Fruit fly (Drosophila melanogaster) whole organism, embryonic: Measurements from ENCODE around the gene CG18258.
A peak's percentile ranks its signal among the peaks of the same experiment; 100 is the strongest.

Experiments used
- Asciz ChIP-seq: fragments of 200-800 bp; sonication (Bioruptor generic); optimal IDR thresholded peaks from 2 replicates; lab custom pipeline; 2017; ENCODE audit warnings: missing biosample characterization, mild to moderate bottlenecking, missing genetic modification characterization, missing genetic modification reagents
- CG10147 ChIP-seq: fragments of 200-800 bp; sonication (Bioruptor generic); optimal IDR thresholded peaks from 2 replicates; lab custom pipeline; 2019; ENCODE audit warnings: missing biosample characterization, mild to moderate bottlenecking, missing genetic modification characterization, moderate library complexity
- CG10959 ChIP-seq: fragments of 200-800 bp; sonication (Bioruptor generic); IDR thresholded peaks from 2 replicates; pipeline ENCODE4 v1.3.6; 2022; ENCODE audit warnings: missing biosample characterization, missing genetic modification characterization
- CG11085 ChIP-seq: fragments of 200-800 bp; sonication (Bioruptor generic); IDR thresholded peaks from 2 replicates; pipeline ENCODE4 v1.3.6; 2022; ENCODE audit warnings: missing biosample characterization, missing genetic modification characterization
- CG11247 ChIP-seq: fragments of 200-800 bp; sonication (Bioruptor generic); IDR thresholded peaks from 2 replicates; pipeline ENCODE4 v1.3.6; 2022; ENCODE audit warnings: missing biosample characterization, missing genetic modification characterization
- CG11504 ChIP-seq: fragments of 200-800 bp; sonication (Bioruptor generic); optimal IDR thresholded peaks from 3 replicates; lab custom pipeline; 2019; ENCODE audit warnings: missing biosample characterization, mild to moderate bottlenecking, missing genetic modification characterization, moderate library complexity
- CG12391 ChIP-seq: fragments of 200-800 bp; sonication (Bioruptor generic); optimal IDR thresholded peaks from 3 replicates; lab custom pipeline; 2018; ENCODE audit warnings: missing biosample characterization, mild to moderate bottlenecking, missing genetic modification characterization, moderate library complexity
- CG13296 ChIP-seq: fragments of 200-800 bp; sonication (Bioruptor generic); optimal IDR thresholded peaks from 3 replicates; lab custom pipeline; 2018; ENCODE audit warnings: missing biosample characterization, mild to moderate bottlenecking, missing genetic modification characterization
- CG14667 ChIP-seq: fragments of 200-800 bp; sonication (Bioruptor generic); IDR thresholded peaks from 2 replicates; pipeline ENCODE4 v1.3.6; 2022; ENCODE audit warnings: missing biosample characterization, missing genetic modification characterization
- CG15011 ChIP-seq: fragments of 200-800 bp; sonication (Bioruptor generic); optimal IDR thresholded peaks from 3 replicates; lab custom pipeline; 2018; ENCODE audit warnings: missing biosample characterization, mild to moderate bottlenecking, missing genetic modification characterization
- CG15269 ChIP-seq: fragments of 200-800 bp; sonication (Bioruptor generic); optimal IDR thresholded peaks from 2 replicates; lab custom pipeline; 2018; ENCODE audit warnings: missing biosample characterization, mild to moderate bottlenecking, missing genetic modification characterization, moderate library complexity
- CG15514 ChIP-seq: fragments of 200-800 bp; sonication (Bioruptor generic); optimal IDR thresholded peaks from 3 replicates; lab custom pipeline; 2017; ENCODE audit warnings: missing biosample characterization, missing genetic modification characterization, mild to moderate bottlenecking, moderate library complexity, missing genetic modification reagents
- CG17328 ChIP-seq: fragments of 200-800 bp; sonication (Bioruptor generic); IDR thresholded peaks from 2 replicates; pipeline ENCODE4 v1.3.6; 2022; ENCODE audit warnings: missing biosample characterization, missing genetic modification characterization
- CG17829 ChIP-seq: fragments of 200-800 bp; optimal IDR thresholded peaks from 2 replicates; lab custom pipeline; 2019; ENCODE audit warnings: missing biosample characterization, mild to moderate bottlenecking, missing genetic modification characterization, moderate library complexity
- CG18011 ChIP-seq: fragments of 200-800 bp; sonication (Bioruptor generic); optimal IDR thresholded peaks from 2 replicates; lab custom pipeline; 2017; ENCODE audit warnings: missing biosample characterization, missing genetic modification characterization, mild to moderate bottlenecking, moderate library complexity, missing genotype
- CG18262 ChIP-seq: fragments of 200-800 bp; optimal IDR thresholded peaks from 3 replicates; lab custom pipeline; 2019; ENCODE audit warnings: missing biosample characterization, mild to moderate bottlenecking, missing genetic modification characterization, moderate library complexity
- CG2120 ChIP-seq: fragments of 200-800 bp; sonication (Bioruptor generic); optimal IDR thresholded peaks from 3 replicates; lab custom pipeline; 2016; ENCODE audit warnings: missing biosample characterization, missing genetic modification characterization
- CG2889 ChIP-seq: fragments of 200-800 bp; sonication (Bioruptor generic); IDR thresholded peaks from 3 replicates; pipeline ENCODE4 v1.3.6; 2022; ENCODE audit warnings: missing biosample characterization, missing genetic modification characterization
- CG34422 ChIP-seq: fragments of 200-800 bp; sonication (Bioruptor generic); IDR thresholded peaks from 3 replicates; pipeline ENCODE4 v1.3.6; 2022; ENCODE audit warnings: missing biosample characterization, missing genetic modification characterization
- CG6765 ChIP-seq: fragments of 200-800 bp; sonication (Bioruptor generic); optimal IDR thresholded peaks from 3 replicates; lab custom pipeline; 2017; ENCODE audit warnings: missing biosample characterization, mild to moderate bottlenecking, missing genetic modification characterization
- CG7556 ChIP-seq: fragments of 200-800 bp; sonication (Bioruptor generic); optimal IDR thresholded peaks from 2 replicates; lab custom pipeline; 2017; ENCODE audit warnings: missing biosample characterization, mild to moderate bottlenecking, missing genetic modification characterization
- CG7839 ChIP-seq: fragments of 200-800 bp; sonication (Bioruptor generic); optimal IDR thresholded peaks from 3 replicates; lab custom pipeline; 2018; ENCODE audit warnings: missing biosample characterization, mild to moderate bottlenecking, missing genetic modification characterization, moderate library complexity
- CG8765 ChIP-seq: fragments of 200-800 bp; sonication (Bioruptor generic); IDR thresholded peaks from 2 replicates; pipeline ENCODE4 v1.3.6; 2022; ENCODE audit warnings: missing biosample characterization, missing genetic modification characterization
- CG9609 ChIP-seq: fragments of 200-800 bp; sonication (Bioruptor generic); optimal IDR thresholded peaks from 3 replicates; lab custom pipeline; 2016; ENCODE audit warnings: missing biosample characterization, missing genetic modification characterization
- Dbx ChIP-seq: fragments of 200-800 bp; sonication (Bioruptor generic); IDR thresholded peaks from 3 replicates; pipeline ENCODE4 v1.3.6; 2022; ENCODE audit warnings: missing biosample characterization, missing genetic modification characterization
- Dip2 ChIP-seq: fragments of 200-800 bp; sonication (Bioruptor generic); IDR thresholded peaks from 2 replicates; pipeline ENCODE4 v1.3.6; 2022; ENCODE audit warnings: missing biosample characterization, missing genetic modification characterization
- E2f1 ChIP-seq: fragments of 200-800 bp; sonication (Bioruptor generic); IDR thresholded peaks from 2 replicates; pipeline ENCODE4 v1.3.6; 2022; ENCODE audit warnings: missing biosample characterization, missing genetic modification characterization
- E2f2 ChIP-seq: fragments of 200-800 bp; sonication (Bioruptor generic); IDR thresholded peaks from 2 replicates; pipeline ENCODE4 v1.3.6; 2022; ENCODE audit warnings: missing biosample characterization, missing genetic modification characterization
- PHDP ChIP-seq: fragments of 200-800 bp; sonication (Bioruptor generic); optimal IDR thresholded peaks from 3 replicates; lab custom pipeline; 2018; ENCODE audit warnings: missing biosample characterization, mild to moderate bottlenecking, missing genetic modification characterization, moderate library complexity
- Rfx ChIP-seq: fragments of 200-800 bp; sonication (Bioruptor generic); IDR thresholded peaks from 2 replicates; pipeline ENCODE4 v1.3.6; 2022; ENCODE audit warnings: missing biosample characterization, missing genetic modification characterization
- Trl ChIP-seq, 3 experiments: fragments of >200 bp in 2 of 3; fragments of 200-800 bp in 1 of 3; sonication (Bioruptor generic) in 1 of 3; optimal IDR thresholded peaks; 2 replicates in 1 of 3; 3 replicates in 2 of 3; lab custom pipeline; 2016 to 2017; ENCODE audit warnings: missing biosample characterization in 1 of 3, missing genetic modification characterization in 1 of 3
- ato ChIP-seq: fragments of 200-800 bp; sonication (Bioruptor generic); IDR thresholded peaks from 2 replicates; pipeline ENCODE4 v1.3.6; 2022; ENCODE audit warnings: missing biosample characterization, missing genetic modification characterization; ENCODE audit not compliant: partially characterized antibody
- caup ChIP-seq: fragments of 200-800 bp; sonication (Bioruptor generic); optimal IDR thresholded peaks from 3 replicates; lab custom pipeline; 2017; ENCODE audit warnings: missing biosample characterization, mild to moderate bottlenecking, missing genetic modification characterization, moderate library complexity; ENCODE audit not compliant: severe bottlenecking
- cg ChIP-seq: fragments of 200-800 bp; sonication (Bioruptor generic); optimal IDR thresholded peaks from 3 replicates; lab custom pipeline; 2019; ENCODE audit warnings: missing biosample characterization, mild to moderate bottlenecking, missing genetic modification characterization, moderate library complexity
- cwo ChIP-seq: fragments of 200-800 bp; sonication (Bioruptor generic); optimal IDR thresholded peaks from 3 replicates; lab custom pipeline; 2017; ENCODE audit warnings: missing biosample characterization, missing genetic modification characterization, mild to moderate bottlenecking, moderate library complexity, missing genetic modification reagents
- dati ChIP-seq: fragments of 200-800 bp; sonication (Bioruptor generic); IDR thresholded peaks from 2 replicates; pipeline ENCODE4 v1.3.6; 2022; ENCODE audit warnings: missing biosample characterization, missing genetic modification characterization
- dysf ChIP-seq: fragments of 200-800 bp; sonication (Bioruptor generic); IDR thresholded peaks from 3 replicates; pipeline ENCODE4 v1.3.6; 2022; ENCODE audit warnings: missing biosample characterization, missing genetic modification characterization
- gem ChIP-seq: fragments of 200-800 bp; sonication (Bioruptor generic); optimal IDR thresholded peaks from 2 replicates; lab custom pipeline; 2019; ENCODE audit warnings: missing biosample characterization, mild to moderate bottlenecking, missing genetic modification characterization, moderate library complexity
- ind ChIP-seq: fragments of 200-800 bp; sonication (Bioruptor generic); optimal IDR thresholded peaks from 3 replicates; lab custom pipeline; 2016; ENCODE audit warnings: missing biosample characterization, missing genetic modification characterization
- inv ChIP-seq: fragments of 200-800 bp; sonication (Bioruptor generic); IDR thresholded peaks from 2 replicates; pipeline ENCODE4 v1.3.6; 2022; ENCODE audit warnings: missing biosample characterization, missing genetic modification characterization; ENCODE audit not compliant: partially characterized antibody
- pan ChIP-seq, 4 experiments: fragments of >200 bp in 3 of 4; fragments of 200-800 bp in 1 of 4; sonication (Bioruptor generic) in 1 of 4; optimal IDR thresholded peaks in 3 of 4; IDR thresholded peaks in 1 of 4; 2 replicates each; pipeline versions ENCODE4 v1.3.6 to Lab custom; 2017 to 2022; ENCODE audit warnings: missing biosample characterization in 2 of 4, missing genetic modification characterization in 2 of 4, mixed read lengths in 1 of 4
- repo ChIP-seq: fragments of 200-800 bp; sonication (Bioruptor generic); optimal IDR thresholded peaks from 2 replicates; lab custom pipeline; 2016; ENCODE audit warnings: missing biosample characterization, missing genetic modification characterization
- sd ChIP-seq: fragments of 200-800 bp; sonication (Bioruptor generic); optimal IDR thresholded peaks from 3 replicates; lab custom pipeline; 2018; ENCODE audit warnings: missing biosample characterization, mild to moderate bottlenecking, missing genetic modification characterization, moderate library complexity
- so ChIP-seq: fragments of 200-800 bp; sonication (Bioruptor generic); IDR thresholded peaks from 3 replicates; pipeline ENCODE4 v1.3.6; 2022; ENCODE audit warnings: missing biosample characterization, missing genetic modification characterization
- sqz ChIP-seq: fragments of 200-800 bp; sonication (Bioruptor generic); optimal IDR thresholded peaks from 3 replicates; lab custom pipeline; 2018; ENCODE audit warnings: missing biosample characterization, mild to moderate bottlenecking, missing genetic modification characterization
- stwl ChIP-seq: fragments of 200-800 bp; sonication (Bioruptor generic); optimal IDR thresholded peaks from 3 replicates; lab custom pipeline; 2018; ENCODE audit warnings: missing biosample characterization, mild to moderate bottlenecking, missing genetic modification characterization, moderate library complexity
- unc-4 ChIP-seq: fragments of 200-800 bp; sonication (Bioruptor generic); IDR thresholded peaks from 2 replicates; pipeline ENCODE4 v1.3.6; 2022; ENCODE audit warnings: missing biosample characterization, missing genetic modification characterization; ENCODE audit not compliant: partially characterized antibody
- unpg ChIP-seq: fragments of 200-800 bp; sonication (Bioruptor generic); optimal IDR thresholded peaks from 3 replicates; lab custom pipeline; 2018; ENCODE audit warnings: missing biosample characterization, mild to moderate bottlenecking, missing genetic modification characterization, moderate library complexity

Gene CG18258

dm6 chrX:17170484-17170944 lies 41.6 kb upstream of the CG18258 start (continued):
- TF ChIP-seq CG18262 (tag; lab: Kevin White, UChicago) (peak; percentile 23), CG17328 (GFP tag; lab: Robert Waterston, UW) (peak; percentile 54; the same call in 1 of the 2 replicates), ato (GFP tag; lab: Robert Waterston, UW) (no peak), CG8765 (GFP tag; lab: Robert Waterston, UW) (no peak), Trl (optimal IDR thresholded peaks at IDR 0.05; lab: Kevin White, UChicago) (peak; percentile 45 to 47), Trl (GFP tag; optimal IDR thresholded peaks at IDR 0.05; lab: Kevin White, UChicago) (no peak), Dip2 (GFP tag; lab: Robert Waterston, UW) (no peak), CG18011 (GFP tag; lab: Kevin White, UChicago) (no peak), E2f1 (GFP tag; lab: Robert Waterston, UW) (0 out of 2 replicates have a peak, but pooled peaks have one; percentile 32), CG2120 (GFP tag; lab: Kevin White, UChicago) (peak; percentile 31), sd (tag; lab: Kevin White, UChicago) (no peak), E2f2 (GFP tag; lab: Robert Waterston, UW) (peak; percentile 30; the same call in 1 of the 2 replicates), CG34422 (GFP tag; lab: Robert Waterston, UW) (0 out of 3 replicates have a peak, but pooled peaks have one; percentile 29), ind (GFP tag; lab: Kevin White, UChicago) (peak; percentile 23), CG7556 (GFP tag; lab: Kevin White, UChicago) (peak; percentile 22), Dbx (peak; percentile 49; the same call in 1 of the 3 replicates), pan (optimal IDR thresholded peaks at IDR 0.05; lab: Kevin White, UChicago) (no peak), pan (GFP tag; optimal IDR thresholded peaks at IDR 0.05 in 1 of 2, IDR thresholded peaks at IDR 0.05 in 1 of 2) (peak in 1 of 2 experiments; percentile 67), dysf (GFP tag; lab: Robert Waterston, UW) (peak; percentile 68; the same call in 2 of the 3 replicates), CG7839 (peak; percentile 65), CG15011 (GFP tag; lab: Kevin White, UChicago) (no peak), CG10147 (GFP tag; lab: Kevin White, UChicago) (peak; percentile 24), CG6765 (GFP tag; lab: Kevin White, UChicago) (peak; percentile 24), CG11085 (GFP tag; lab: Robert Waterston, UW) (0 out of 2 replicates have a peak, but pooled peaks have one; percentile 11), Asciz (GFP tag; lab: Kevin White, UChicago) (no peak), caup (peak; percentile 36), stwl (tag; lab: Kevin White, UChicago) (no peak), unc-4 (GFP tag; lab: Robert Waterston, UW) (no peak), PHDP (tag; lab: Kevin White, UChicago) (peak; percentile 57), unpg (GFP tag; lab: Kevin White, UChicago) (peak; percentile 57), CG11504 (peak; percentile 56), CG15269 (peak; percentile 73), gem (tag; lab: Kevin White, UChicago) (peak; percentile 60), inv (GFP tag; lab: Robert Waterston, UW) (no peak), sqz (GFP tag; lab: Kevin White, UChicago) (no peak), cg (GFP tag; lab: Kevin White, UChicago) (no peak), dati (GFP tag; lab: Robert Waterston, UW) (no peak), CG14667 (GFP tag; lab: Robert Waterston, UW) (0 out of 2 replicates have a peak, but pooled peaks have one; percentile 11), so (GFP tag; lab: Robert Waterston, UW) (0 out of 3 replicates have a peak, but pooled peaks have one; percentile 56), CG12391 (tag; lab: Kevin White, UChicago) (peak; percentile 39), CG15514 (GFP tag; lab: Kevin White, UChicago) (peak; percentile 44), CG11247 (GFP tag; lab: Robert Waterston, UW) (peak; percentile 63; the same call in 1 of the 2 replicates), repo (GFP tag; lab: Kevin White, UChicago) (no peak), CG2889 (GFP tag; lab: Robert Waterston, UW) (no peak), Rfx (GFP tag; lab: Robert Waterston, UW) (peak; percentile 71), CG17829 (tag; lab: Kevin White, UChicago) (peak; percentile 26), CG9609 (no peak), CG10959 (GFP tag; lab: Robert Waterston, UW) (no peak), CG13296 (GFP tag; lab: Kevin White, UChicago) (peak; percentile 72), cwo (GFP tag; lab: Kevin White, UChicago) (peak; percentile 69)
